Fruit fly (Drosophila melanogaster) whole organism: ENCODE results near the gene Sgs7.
A peak's percentile ranks its signal among the peaks of the same experiment; 100 is the strongest.

Experiments used
- CG8478 ChIP-seq: fragments of >200 bp; optimal IDR thresholded peaks from 2 replicates; lab custom pipeline; 2018; ENCODE audit warnings: inconsistent platforms
- Dll ChIP-seq: fragments of >200 bp; optimal IDR thresholded peaks from 2 replicates; lab custom pipeline; 2017
- EcR ChIP-seq, 2 experiments: fragments of >200 bp; optimal IDR thresholded peaks; 2 replicates each; lab custom pipeline; 2017; ENCODE audit warnings: missing biosample characterization in 2 of 2, missing genetic modification characterization in 2 of 2, missing genetic modification reagents in 2 of 2
- pan ChIP-seq: fragments of >200 bp; optimal IDR thresholded peaks from 2 replicates; lab custom pipeline; 2017
- psq ChIP-seq: fragments of >200 bp; optimal IDR thresholded peaks from 2 replicates; lab custom pipeline; 2017
- usp ChIP-seq: fragments of >200 bp; optimal IDR thresholded peaks from 2 replicates; lab custom pipeline; 2017; ENCODE audit warnings: missing biosample characterization, missing genetic modification characterization, mixed read lengths

Gene Sgs7

dm6 chr3L:11488264-11488663 lies 21.4 kb upstream of the Sgs7 start:
- TF ChIP-seq CG8478 (lab: Kevin White, UChicago) (no peak), Dll (lab: Kevin White, UChicago) (no peak), EcR (GFP tag; optimal IDR thresholded peaks at IDR 0.05; lab: Kevin White, UChicago) (no peak)

dm6 chr3L:11489489-11489888 lies 20.2 kb upstream of the Sgs7 start:
- TF ChIP-seq pan (lab: Kevin White, UChicago) (no peak), usp (no peak), psq (lab: Kevin White, UChicago) (no peak), EcR (GFP tag; optimal IDR thresholded peaks at IDR 0.05; lab: Kevin White, UChicago) (no peak), CG8478 (lab: Kevin White, UChicago) (no peak), Dll (lab: Kevin White, UChicago) (no peak)

dm6 chr3L:11490539-11490938 lies 19.1 kb upstream of the Sgs7 start:
- TF ChIP-seq psq (lab: Kevin White, UChicago): no peak
- TF ChIP-seq usp: no peak
- no peak for TF ChIP-seq CG8478 (lab: Kevin White, UChicago)

- no peak for TF ChIP-seq CG8478 (lab: Kevin White, UChicago)
- no peak for TF ChIP-seq psq (lab: Kevin White, UChicago)
- no peak for TF ChIP-seq pan (lab: Kevin White, UChicago)
These were observed 18.3 kb upstream of the Sgs7 start for dm6 chr3L:11491222-11491873.

- TF ChIP-seq psq (lab: Kevin White, UChicago) (no peak), pan (lab: Kevin White, UChicago) (no peak), Dll (lab: Kevin White, UChicago) (no peak), EcR (GFP tag; optimal IDR thresholded peaks at IDR 0.05; lab: Kevin White, UChicago) (no peak), usp (no peak), CG8478 (lab: Kevin White, UChicago) (no peak)
These were observed 17.8 kb upstream of the Sgs7 start for dm6 chr3L:11491874-11492268.

dm6 chr3L:11492457-11492856 lies 17.2 kb upstream of the Sgs7 start:
- TF ChIP-seq psq (lab: Kevin White, UChicago) (no peak), usp (no peak), EcR (GFP tag; optimal IDR thresholded peaks at IDR 0.05; lab: Kevin White, UChicago) (no peak), CG8478 (lab: Kevin White, UChicago) (no peak), Dll (lab: Kevin White, UChicago) (no peak), pan (lab: Kevin White, UChicago) (no peak)

dm6 chr3L:11493090-11493807 lies 16.4 kb upstream of the Sgs7 start:
- TF ChIP-seq pan (lab: Kevin White, UChicago) (no peak), EcR (GFP tag; optimal IDR thresholded peaks at IDR 0.05; lab: Kevin White, UChicago) (peak in 1 of 2 experiments; percentile 51)

dm6 chr3L:11508337-11508736 lies 1.3 kb upstream of the Sgs7 start, which contains the start of gene CG33500:
Gene CG33500, plus strand, starts transcription at chr3L:11508637.
- TF ChIP-seq usp: no peak
- TF ChIP-seq Dll (lab: Kevin White, UChicago): no peak
- TF ChIP-seq CG8478 (lab: Kevin White, UChicago): no peak

- TF ChIP-seq Dll (lab: Kevin White, UChicago) (no peak), pan (lab: Kevin White, UChicago) (no peak), psq (lab: Kevin White, UChicago) (no peak), EcR (GFP tag; optimal IDR thresholded peaks at IDR 0.05; lab: Kevin White, UChicago) (no peak), CG8478 (lab: Kevin White, UChicago) (no peak), usp (no peak)
These were observed 828 bp downstream of the Sgs7 start, which contains the start of gene CG33272 for dm6 chr3L:11510489-11510888. Gene CG33272, minus strand, starts transcription at chr3L:11510589.

- TF ChIP-seq Dll (lab: Kevin White, UChicago) (no peak), psq (lab: Kevin White, UChicago) (no peak), CG8478 (lab: Kevin White, UChicago) (no peak), pan (lab: Kevin White, UChicago) (no peak), EcR (GFP tag; optimal IDR thresholded peaks at IDR 0.05; lab: Kevin White, UChicago) (no peak), usp (no peak)
These were observed 1.6 kb downstream of the Sgs7 start for dm6 chr3L:11511243-11511642.

- TF ChIP-seq EcR (GFP tag; optimal IDR thresholded peaks at IDR 0.05; lab: Kevin White, UChicago) (no peak), psq (lab: Kevin White, UChicago) (no peak), usp (no peak), CG8478 (lab: Kevin White, UChicago) (no peak)
These were observed 2.3 kb downstream of the Sgs7 start, which contains the start of gene Sgs3 for dm6 chr3L:11511921-11512320. Gene Sgs3, plus strand, starts transcription at chr3L:11512221.

dm6 chr3L:11513405-11513804 lies 3.7 kb downstream of the Sgs7 start, which contains the start of gene CG7512:
Gene CG7512, plus strand, starts transcription at chr3L:11513705.
- TF ChIP-seq Dll (lab: Kevin White, UChicago) (no peak), psq (lab: Kevin White, UChicago) (no peak), CG8478 (lab: Kevin White, UChicago) (no peak), pan (lab: Kevin White, UChicago) (no peak), EcR (GFP tag; optimal IDR thresholded peaks at IDR 0.05; lab: Kevin White, UChicago) (no peak), usp (no peak)
